Fruit fly (Drosophila melanogaster): ENCODE data around the gene CG14546.
A peak's percentile ranks its signal among the peaks of the same experiment; 100 is the strongest.

CG14546 gene

DNA sequence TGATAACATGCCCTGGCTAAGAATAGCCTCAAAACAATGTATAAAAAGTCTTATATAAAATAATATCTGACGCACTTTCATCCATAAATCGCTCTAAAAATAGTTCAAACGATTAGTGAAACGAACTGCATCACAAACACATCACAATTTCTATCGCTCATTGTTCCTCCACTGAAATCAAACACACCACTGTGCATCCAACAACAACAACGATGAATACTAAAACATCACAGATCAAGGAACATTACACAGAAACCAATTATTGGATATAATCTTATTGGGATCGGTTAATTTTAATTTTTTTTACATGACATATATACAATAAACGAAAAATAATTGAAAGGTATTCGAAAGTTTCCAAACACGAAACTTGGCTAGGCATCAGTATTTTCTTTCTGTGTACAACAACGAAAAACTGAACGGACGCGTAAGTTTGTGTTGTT, 43.1 kb downstream of the CG14546 start (continued):
- TF ChIP-seq zen (tag; optimal IDR thresholded peaks at IDR 0.05), result no peak
- peak; percentile 57 for TF ChIP-seq Spps (tag; optimal IDR thresholded peaks at IDR 0.05)
- no peak for TF ChIP-seq hkb (optimal IDR thresholded peaks at IDR 0.05)
- peak; percentile 87 for TF ChIP-seq hkb (GFP tag; IDR thresholded peaks at IDR 0.05)
- TF ChIP-seq sob (GFP tag; IDR thresholded peaks at IDR 0.05), result peak; percentile 77; the same call in 1 of the 2 replicates
- peak; percentile 43 for TF ChIP-seq CG8281 (tag; optimal IDR thresholded peaks at IDR 0.05)
- TF ChIP-seq CG18619 (GFP tag; optimal IDR thresholded peaks at IDR 0.05), result peak; percentile 60
- TF ChIP-seq Rx (GFP tag; IDR thresholded peaks at IDR 0.05), result no peak
- no peak for TF ChIP-seq ac (GFP tag; optimal IDR thresholded peaks at IDR 0.05)
- TF ChIP-seq Hey (tag; optimal IDR thresholded peaks at IDR 0.05), result no peak
- no peak for TF ChIP-seq usp (GFP tag; optimal IDR thresholded peaks at IDR 0.05)
- peak; percentile 70 for TF ChIP-seq CG3281 (GFP tag; optimal IDR thresholded peaks at IDR 0.05)
- peak; percentile 60; the same call in 1 of the 2 replicates for TF ChIP-seq sim (GFP tag; IDR thresholded peaks at IDR 0.05)
- no peak for TF ChIP-seq HLHmδ (GFP tag; optimal IDR thresholded peaks at IDR 0.05)
- TF ChIP-seq HHEX (GFP tag; optimal IDR thresholded peaks at IDR 0.05), result peak; percentile 68
- peak; percentile 87 for TF ChIP-seq row (GFP tag; IDR thresholded peaks at IDR 0.05)
- peak; percentile 90 for TF ChIP-seq CG7839 (tag; optimal IDR thresholded peaks at IDR 0.05)
- no peak; the same call in 1 of the 2 replicates for TF ChIP-seq Adf1 (GFP tag; IDR thresholded peaks at IDR 0.05)
- no peak for TF ChIP-seq CG11560 (tag; IDR thresholded peaks at IDR 0.05)
- TF ChIP-seq maf-S (GFP tag; optimal IDR thresholded peaks at IDR 0.05), result no peak
- TF ChIP-seq Taf1 (GFP tag; IDR thresholded peaks at IDR 0.05), result peak; percentile 49
- no peak for TF ChIP-seq Dref (GFP tag; IDR thresholded peaks at IDR 0.05)
- TF ChIP-seq D19B (GFP tag; optimal IDR thresholded peaks at IDR 0.05), result peak; percentile 48
- no peak for TF ChIP-seq nerfin-2 (GFP tag; IDR thresholded peaks at IDR 0.05; ENCODE audit: partially characterized antibody)
- peak; percentile 10 for TF ChIP-seq CG3838 (GFP tag; optimal IDR thresholded peaks at IDR 0.05)
- TF ChIP-seq GATAe (GFP tag; conservative IDR thresholded peaks at IDR 0.05), result no peak; the same call in 1 of the 2 replicates
- TF ChIP-seq Antp (GFP tag; optimal IDR thresholded peaks at IDR 0.05), result peak; percentile 19
- no peak for TF ChIP-seq Hr39 (optimal IDR thresholded peaks at IDR 0.05)
- TF ChIP-seq lov (optimal IDR thresholded peaks at IDR 0.05), result no peak
- TF ChIP-seq lov (GFP tag; IDR thresholded peaks at IDR 0.05), result no peak; the same call in 2 of the 3 replicates
- TF ChIP-seq CG16863 (GFP tag; optimal IDR thresholded peaks at IDR 0.05), result peak; percentile 63
- no peak for TF ChIP-seq CG10321 (GFP tag; IDR thresholded peaks at IDR 0.05)
- TF ChIP-seq CG12236 (GFP tag; optimal IDR thresholded peaks at IDR 0.05), result peak; percentile 25
- TF ChIP-seq MTF-1 (GFP tag; optimal IDR thresholded peaks at IDR 0.05; ENCODE audit: borderline replicate concordance), result peak; percentile 53
- TF ChIP-seq Side (GFP tag; optimal IDR thresholded peaks at IDR 0.05), result peak; percentile 43
- peak; percentile 45 for TF ChIP-seq Mad (GFP tag; optimal IDR thresholded peaks at IDR 0.05)
- peak; percentile 74 for TF ChIP-seq CG6689 (GFP tag; IDR thresholded peaks at IDR 0.05)
- TF ChIP-seq D (optimal IDR thresholded peaks at IDR 0.05), result no peak
- peak; percentile 80 for TF ChIP-seq D (GFP tag; optimal IDR thresholded peaks at IDR 0.05)
- no peak for TF ChIP-seq yki (optimal IDR thresholded peaks at IDR 0.05)

DNA sequence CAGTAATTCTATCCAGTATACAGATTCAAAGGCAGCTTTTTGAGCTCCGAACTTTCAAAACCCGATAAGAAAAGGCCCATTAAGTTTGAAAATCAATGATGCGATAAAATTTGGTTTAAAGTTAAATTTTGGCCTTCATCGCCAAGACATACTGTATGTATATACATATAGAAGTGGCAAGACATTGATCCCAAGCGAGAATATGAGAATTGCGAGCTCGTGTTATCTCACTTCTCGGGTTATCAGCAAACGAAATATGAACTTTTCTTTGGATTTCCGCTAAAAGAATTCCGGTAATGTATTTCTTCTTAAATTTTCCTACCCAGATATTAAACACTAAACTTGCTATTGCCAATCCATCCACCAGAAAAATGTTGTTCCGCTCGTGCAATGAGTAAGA, 45.4 kb downstream of the CG14546 start:
- no peak for TF ChIP-seq fd96Cb (tag; optimal IDR thresholded peaks at IDR 0.05)
- no peak for TF ChIP-seq CG42726 (GFP tag; IDR thresholded peaks at IDR 0.05; ENCODE audit: partially characterized antibody)
- TF ChIP-seq kay (GFP tag; optimal IDR thresholded peaks at IDR 0.05), result no peak

All from whole organism, embryonic.